Worm (Caenorhabditis elegans) whole organism, young adult: ENCODE measurements around the gene zfp-1.
A peak's percentile ranks its signal among the peaks of the same experiment; 100 is the strongest.

ENCODE experiments used
- B0035.1 ChIP-seq: sonication (generic microtip); optimal IDR thresholded peaks from 2 replicates; lab custom pipeline; 2016; ENCODE audit warnings: missing genetic modification characterization, mild to moderate bottlenecking, missing compliant biosample characterization, missing genotype, missing genetic modification reagents
- B0261.1 ChIP-seq: sonication (generic microtip); optimal IDR thresholded peaks from 2 replicates; lab custom pipeline; 2016; ENCODE audit warnings: mild to moderate bottlenecking, missing genetic modification characterization, moderate library complexity, missing compliant biosample characterization
- C06A6.2 ChIP-seq: fragments of 200-800 bp; sonication (Bioruptor generic); conservative IDR thresholded peaks from 2 replicates; pipeline ENCODE4 v1.3.6; 2022; ENCODE audit warnings: missing genetic modification characterization, missing compliant biosample characterization
- D2030.7 ChIP-seq: fragments of 200-800 bp; sonication (Bioruptor generic); IDR thresholded peaks from 2 replicates; pipeline ENCODE4 v1.3.6; 2022; ENCODE audit warnings: missing genetic modification reagents, missing genetic modification characterization, missing compliant biosample characterization
- F33H1.4 ChIP-seq: fragments of 200-800 bp; sonication (Bioruptor generic); IDR thresholded peaks from 2 replicates; pipeline ENCODE4 v1.3.6; 2022; ENCODE audit warnings: missing genetic modification reagents, missing genetic modification characterization, missing compliant biosample characterization
- F57A8.1 ChIP-seq: fragments of 200-800 bp; sonication (Bioruptor generic); optimal IDR thresholded peaks from 2 replicates; lab custom pipeline; 2018; ENCODE audit warnings: mild to moderate bottlenecking, missing genetic modification characterization, moderate library complexity, missing compliant biosample characterization
- K11D2.4 ChIP-seq: fragments of 200-800 bp; sonication (Bioruptor generic); IDR thresholded peaks from 2 replicates; pipeline ENCODE4 v1.3.6; 2022; ENCODE audit warnings: missing genetic modification reagents, missing genetic modification characterization, missing compliant biosample characterization
- T07F8.4 ChIP-seq: sonication (generic microtip); optimal IDR thresholded peaks from 2 replicates; lab custom pipeline; 2016; ENCODE audit warnings: mild to moderate bottlenecking, missing genetic modification characterization, moderate library complexity, missing compliant biosample characterization
- T26A5.8 ChIP-seq: sonication (generic microtip); optimal IDR thresholded peaks from 2 replicates; lab custom pipeline; 2016; ENCODE audit warnings: missing genetic modification characterization, missing compliant biosample characterization
- Y53F4B.3 ChIP-seq: fragments of 200-800 bp; sonication (Bioruptor generic); IDR thresholded peaks from 2 replicates; pipeline ENCODE4 v1.3.6; 2022; ENCODE audit warnings: missing genetic modification reagents, missing genetic modification characterization, missing compliant biosample characterization
- Y53G8AR.9 ChIP-seq: fragments of 200-800 bp; sonication (Bioruptor generic); conservative IDR thresholded peaks from 2 replicates; pipeline ENCODE4 v1.3.6; 2022; ENCODE audit warnings: missing genetic modification reagents, missing genetic modification characterization, missing compliant biosample characterization
- Y67H2A.10 ChIP-seq: fragments of 200-800 bp; sonication (Bioruptor generic); conservative IDR thresholded peaks from 2 replicates; pipeline ENCODE4 v1.3.6; 2022; ENCODE audit warnings: missing genetic modification reagents, missing genetic modification characterization, missing compliant biosample characterization
- ama-1 ChIP-seq, 3 experiments: fragments of 150-350 bp in 1 of 3; sonication (generic microtip) in 2 of 3; optimal IDR thresholded peaks; 2 replicates each; lab custom pipeline; 2014 to 2018; ENCODE audit warnings: missing biosample characterization in 2 of 3, missing genetic modification characterization in 2 of 3, missing genetic modification reagents in 2 of 3
- attf-3 ChIP-seq: fragments of 200-800 bp; sonication (Bioruptor generic); conservative IDR thresholded peaks from 2 replicates; pipeline ENCODE4 v1.3.6; 2022; ENCODE audit warnings: missing genetic modification reagents, missing genetic modification characterization, missing compliant biosample characterization
- attf-5 ChIP-seq: fragments of 200-800 bp; sonication (Bioruptor generic); optimal IDR thresholded peaks from 2 replicates; lab custom pipeline; 2018; ENCODE audit warnings: mild to moderate bottlenecking, missing genetic modification characterization, missing compliant biosample characterization
- attf-6 ChIP-seq: fragments of 200-800 bp; sonication (Bioruptor generic); IDR thresholded peaks from 2 replicates; pipeline ENCODE4 v1.3.6; 2022; ENCODE audit warnings: missing genetic modification reagents, missing genetic modification characterization, missing compliant biosample characterization
- cebp-1 ChIP-seq, 2 experiments: fragments of 200-800 bp in 1 of 2; sonication (Bioruptor generic) in 1 of 2; sonication (generic microtip) in 1 of 2; IDR thresholded peaks in 1 of 2; optimal IDR thresholded peaks in 1 of 2; 2 replicates each; pipeline versions ENCODE4 v1.3.6 to Lab custom; 2017 to 2022; ENCODE audit warnings: missing compliant biosample characterization in 2 of 2, missing genetic modification characterization in 2 of 2, mild to moderate bottlenecking in 1 of 2, missing genetic modification reagents in 1 of 2, moderate library complexity in 1 of 2
- ceh-100 ChIP-seq: fragments of 200-800 bp; sonication (Bioruptor generic); IDR thresholded peaks from 2 replicates; pipeline ENCODE4 v1.3.6; 2022; ENCODE audit warnings: missing genetic modification reagents, missing genetic modification characterization, missing compliant biosample characterization
- ceh-40 ChIP-seq: fragments of 200-800 bp; sonication (Bioruptor generic); IDR thresholded peaks from 2 replicates; pipeline ENCODE4 v1.3.6; 2022; ENCODE audit warnings: missing genetic modification characterization, missing compliant biosample characterization
- ceh-79 ChIP-seq: sonication (generic microtip); optimal IDR thresholded peaks from 2 replicates; lab custom pipeline; 2017; ENCODE audit warnings: mild to moderate bottlenecking, missing genetic modification characterization, missing compliant biosample characterization
- die-1 ChIP-seq: sonication (generic microtip); optimal IDR thresholded peaks from 2 replicates; lab custom pipeline; 2016; ENCODE audit warnings: missing genotype, mild to moderate bottlenecking, missing genetic modification characterization, missing compliant biosample characterization
- efl-1 ChIP-seq: fragments of 150-350 bp; optimal IDR thresholded peaks from 2 replicates; lab custom pipeline; 2014; ENCODE audit warnings: missing biosample characterization, missing genetic modification reagents, missing genetic modification characterization
- egl-44 ChIP-seq: fragments of 200-800 bp; sonication (Bioruptor generic); IDR thresholded peaks from 2 replicates; pipeline ENCODE4 v1.3.6; 2022; ENCODE audit warnings: missing genetic modification reagents, missing genetic modification characterization, missing compliant biosample characterization
- him-1 ChIP-seq: sonication (generic microtip); optimal IDR thresholded peaks from 2 replicates; lab custom pipeline; 2016; ENCODE audit warnings: missing genotype, missing genetic modification reagents, missing genetic modification characterization, missing compliant biosample characterization
- hmg-20 ChIP-seq: fragments of 200-800 bp; sonication (Bioruptor generic); IDR thresholded peaks from 2 replicates; pipeline ENCODE4 v1.3.6; 2022; ENCODE audit warnings: missing genetic modification reagents, missing genetic modification characterization, missing compliant biosample characterization
- hsf-1 ChIP-seq: fragments of 200-800 bp; sonication (Bioruptor generic); IDR thresholded peaks from 2 replicates; pipeline ENCODE4 v1.3.6; 2022; ENCODE audit warnings: missing genetic modification reagents, missing genetic modification characterization, missing compliant biosample characterization
- let-607 ChIP-seq, 2 experiments: fragments of 200-800 bp in 1 of 2; sonication (Bioruptor generic) in 1 of 2; sonication (generic microtip) in 1 of 2; optimal IDR thresholded peaks; 2 replicates each; lab custom pipeline; 2016 to 2018; ENCODE audit warnings: mild to moderate bottlenecking in 2 of 2, missing compliant biosample characterization in 2 of 2, missing genetic modification characterization in 2 of 2, moderate library complexity in 2 of 2, missing genotype in 1 of 2
- lin-54 ChIP-seq: fragments of 200-800 bp; sonication (Bioruptor generic); optimal IDR thresholded peaks from 2 replicates; lab custom pipeline; 2018; ENCODE audit warnings: mild to moderate bottlenecking, missing genetic modification characterization, missing compliant biosample characterization
- lsy-27 ChIP-seq: sonication (generic microtip); optimal IDR thresholded peaks from 2 replicates; lab custom pipeline; 2017; ENCODE audit warnings: missing genetic modification characterization, mild to moderate bottlenecking, missing compliant biosample characterization, antibody characterized with exemption, missing genotype, borderline replicate concordance; ENCODE audit not compliant: insufficient read depth
- mxl-1 ChIP-seq: sonication (generic microtip); optimal IDR thresholded peaks from 2 replicates; lab custom pipeline; 2016; ENCODE audit warnings: missing genetic modification characterization, missing compliant biosample characterization
- nfya-2 ChIP-seq: fragments of 200-800 bp; sonication (Bioruptor generic); IDR thresholded peaks from 2 replicates; pipeline ENCODE4 v1.3.6; 2022; ENCODE audit warnings: missing genetic modification reagents, missing genetic modification characterization, missing compliant biosample characterization
- nhr-120 ChIP-seq: fragments of 200-800 bp; sonication (Bioruptor generic); IDR thresholded peaks from 2 replicates; pipeline ENCODE4 v1.3.6; 2022; ENCODE audit warnings: missing genetic modification characterization, missing compliant biosample characterization
- nhr-179 ChIP-seq: sonication (generic microtip); optimal IDR thresholded peaks from 2 replicates; lab custom pipeline; 2016; ENCODE audit warnings: mild to moderate bottlenecking, missing genetic modification characterization, missing compliant biosample characterization
- nhr-80 ChIP-seq: sonication (generic microtip); optimal IDR thresholded peaks from 2 replicates; lab custom pipeline; 2016; ENCODE audit warnings: missing genetic modification characterization, missing compliant biosample characterization
- pbrm-1 ChIP-seq: fragments of 200-800 bp; sonication (Bioruptor generic); IDR thresholded peaks from 2 replicates; pipeline ENCODE4 v1.3.6; 2022; ENCODE audit warnings: missing genetic modification reagents, missing genetic modification characterization, missing compliant biosample characterization
- pha-4 ChIP-seq: fragments of 150-350 bp; sonication (generic microtip); optimal IDR thresholded peaks from 2 replicates; lab custom pipeline; 2014; ENCODE audit warnings: missing biosample characterization, missing genetic modification reagents, missing genetic modification characterization
- rpc-1 ChIP-seq, 2 experiments: fragments of 150-350 bp in 1 of 2; sonication (generic microtip) in 1 of 2; optimal IDR thresholded peaks; 2 replicates each; lab custom pipeline; 2014 to 2018; ENCODE audit warnings: missing biosample characterization in 1 of 2, missing genetic modification characterization in 1 of 2, missing genetic modification reagents in 1 of 2, missing genotype in 1 of 2
- sdz-38 ChIP-seq: sonication (generic microtip); optimal IDR thresholded peaks from 2 replicates; lab custom pipeline; 2016; ENCODE audit warnings: missing genotype, missing genetic modification characterization, missing compliant biosample characterization
- snpc-1.1 ChIP-seq: sonication (generic microtip); optimal IDR thresholded peaks from 2 replicates; lab custom pipeline; 2017; ENCODE audit warnings: missing genetic modification characterization, mild to moderate bottlenecking, missing compliant biosample characterization, antibody characterized with exemption, moderate library complexity, missing genotype, missing genetic modification reagents; ENCODE audit not compliant: insufficient read depth
- snpc-1.3 ChIP-seq: sonication (generic microtip); optimal IDR thresholded peaks from 2 replicates; lab custom pipeline; 2017; ENCODE audit warnings: missing genetic modification characterization, mild to moderate bottlenecking, missing compliant biosample characterization, antibody characterized with exemption, moderate library complexity, missing genotype, missing genetic modification reagents; ENCODE audit not compliant: insufficient read depth
- tbx-9 ChIP-seq: sonication (generic microtip); optimal IDR thresholded peaks from 2 replicates; lab custom pipeline; 2016; ENCODE audit warnings: borderline replicate concordance, missing genetic modification characterization, inconsistent platforms, missing compliant biosample characterization
- zfh-2 ChIP-seq: fragments of 200-800 bp; sonication (Bioruptor generic); conservative IDR thresholded peaks from 2 replicates; pipeline ENCODE4 v1.3.6; 2022; ENCODE audit warnings: missing genetic modification reagents, missing genetic modification characterization, missing compliant biosample characterization
- ztf-18 ChIP-seq: sonication (generic microtip); optimal IDR thresholded peaks from 2 replicates; lab custom pipeline; 2016; ENCODE audit warnings: missing genotype, mild to moderate bottlenecking, missing genetic modification characterization, missing compliant biosample characterization
- ztf-25 ChIP-seq: fragments of 200-800 bp; sonication (Bioruptor generic); IDR thresholded peaks from 2 replicates; pipeline ENCODE4 v1.3.6; 2022; ENCODE audit warnings: missing genetic modification reagents, missing genetic modification characterization, missing compliant biosample characterization

The zfp-1 gene

ce11 chrIII:8782744-8783143 lies 8.6 kb upstream of the zfp-1 start (continued):
- no peak for TF ChIP-seq Y53F4B.3 (GFP tag; lab: Robert Waterston, UW)

ce11 chrIII:8784500-8784899 lies 6.8 kb upstream of the zfp-1 start:
- TF ChIP-seq ceh-79 (tag; lab: Kevin White, UChicago), result no peak
- no peak for TF ChIP-seq attf-6 (GFP tag; lab: Robert Waterston, UW)
- no peak for TF ChIP-seq him-1 (tag; lab: Kevin White, UChicago)
- TF ChIP-seq egl-44 (GFP tag; lab: Robert Waterston, UW), result no peak
- no peak for TF ChIP-seq hmg-20 (GFP tag; lab: Robert Waterston, UW)
- TF ChIP-seq nhr-179 (tag; lab: Kevin White, UChicago), result no peak
- no peak for TF ChIP-seq Y67H2A.10 (GFP tag; lab: Robert Waterston, UW)
- TF ChIP-seq ceh-40 (GFP tag; lab: Robert Waterston, UW), result no peak

ce11 chrIII:8785426-8785825 lies 5.9 kb upstream of the zfp-1 start:
- TF ChIP-seq sdz-38 (no peak), attf-5 (GFP tag; lab: Kevin White, UChicago) (peak; percentile 61), die-1 (no peak), K11D2.4 (0 out of 2 replicates have a peak, but pooled peaks have one; percentile 59), T07F8.4 (tag; lab: Kevin White, UChicago) (no peak), B0261.1 (tag; lab: Kevin White, UChicago) (no peak), lin-54 (no peak), B0035.1 (tag; lab: Kevin White, UChicago) (no peak), cebp-1 (GFP tag; IDR thresholded peaks at IDR 0.05; lab: Robert Waterston, UW) (no peak; the same call in 1 of the 2 replicates), cebp-1 (tag; optimal IDR thresholded peaks at IDR 0.05; lab: Kevin White, UChicago) (peak; percentile 75), rpc-1 (optimal IDR thresholded peaks at IDR 0.05; lab: Kevin White, UChicago) (no peak), rpc-1 (tag; optimal IDR thresholded peaks at IDR 0.05; lab: Kevin White, UChicago) (no peak), snpc-1.1 (tag; lab: Kevin White, UChicago) (no peak), F57A8.1 (GFP tag; lab: Kevin White, UChicago) (no peak), C06A6.2 (GFP tag; lab: Robert Waterston, UW) (0 out of 2 replicates have a peak, but pooled peaks have one; percentile 19), lsy-27 (tag; lab: Kevin White, UChicago) (no peak), T26A5.8 (tag; lab: Kevin White, UChicago) (no peak), pha-4 (peak; percentile 72), ztf-25 (GFP tag; lab: Robert Waterston, UW) (no peak), hsf-1 (GFP tag; lab: Robert Waterston, UW) (no peak), Y53G8AR.9 (no peak), ama-1 (optimal IDR thresholded peaks at IDR 0.05; lab: Kevin White, UChicago) (no peak), ama-1 (GFP tag; optimal IDR thresholded peaks at IDR 0.05; lab: Kevin White, UChicago) (no peak), nhr-120 (GFP tag; lab: Robert Waterston, UW) (no peak), nfya-2 (GFP tag; lab: Robert Waterston, UW) (no peak), tbx-9 (tag; lab: Kevin White, UChicago) (no peak), pbrm-1 (no peak), ztf-18 (peak; percentile 1), attf-3 (GFP tag; lab: Robert Waterston, UW) (no peak), zfh-2 (GFP tag; lab: Robert Waterston, UW) (peak; percentile 88), mxl-1 (tag; lab: Kevin White, UChicago) (no peak), F33H1.4 (GFP tag; lab: Robert Waterston, UW) (no peak), D2030.7 (no peak), let-607 (tag; optimal IDR thresholded peaks at IDR 0.05; lab: Kevin White, UChicago) (peak in 1 of 2 experiments; percentile 23), efl-1 (GFP tag; lab: Kevin White, UChicago) (no peak), ceh-100 (GFP tag; lab: Robert Waterston, UW) (no peak), nhr-80 (tag; lab: Kevin White, UChicago) (peak; percentile 69), snpc-1.3 (no peak)
